Fruit fly (Drosophila melanogaster) whole organism, embryonic: ENCODE measurements around the gene CG11891.

Experiments used
- CG12299 ChIP-seq: fragments of 200-800 bp; sonication (Bioruptor generic); optimal IDR thresholded peaks from 2 replicates; lab custom pipeline; 2018; ENCODE audit warnings: missing biosample characterization, mild to moderate bottlenecking, missing genetic modification characterization
- CG13287 ChIP-seq: fragments of 200-800 bp; sonication (Bioruptor generic); IDR thresholded peaks from 2 replicates; pipeline ENCODE4 v1.3.6; 2022; ENCODE audit warnings: missing biosample characterization, missing genetic modification characterization; ENCODE audit not compliant: partially characterized antibody
- CG14860 ChIP-seq: fragments of 200-800 bp; sonication (Bioruptor generic); IDR thresholded peaks from 3 replicates; pipeline ENCODE4 v1.3.6; 2022; ENCODE audit warnings: missing biosample characterization, missing genetic modification characterization; ENCODE audit not compliant: partially characterized antibody
- CG15269 ChIP-seq: fragments of 200-800 bp; sonication (Bioruptor generic); optimal IDR thresholded peaks from 2 replicates; lab custom pipeline; 2018; ENCODE audit warnings: missing biosample characterization, mild to moderate bottlenecking, missing genetic modification characterization, moderate library complexity
- CG15514 ChIP-seq: fragments of 200-800 bp; sonication (Bioruptor generic); optimal IDR thresholded peaks from 3 replicates; lab custom pipeline; 2017; ENCODE audit warnings: missing biosample characterization, missing genetic modification characterization, mild to moderate bottlenecking, moderate library complexity, missing genetic modification reagents
- CG15601 ChIP-seq: fragments of 200-800 bp; sonication (Bioruptor generic); optimal IDR thresholded peaks from 3 replicates; lab custom pipeline; 2019; ENCODE audit warnings: missing biosample characterization, mild to moderate bottlenecking, missing genetic modification characterization, moderate library complexity
- CG1603 ChIP-seq: fragments of 200-800 bp; sonication (Bioruptor generic); optimal IDR thresholded peaks from 2 replicates; lab custom pipeline; 2019; ENCODE audit warnings: missing biosample characterization, mild to moderate bottlenecking, missing genetic modification characterization, moderate library complexity
- CG16813 ChIP-seq: fragments of 200-800 bp; sonication (Bioruptor generic); IDR thresholded peaks from 3 replicates; pipeline ENCODE4 v1.3.6; 2022; ENCODE audit warnings: missing biosample characterization, missing genetic modification characterization; ENCODE audit not compliant: partially characterized antibody
- CG18599 ChIP-seq: fragments of 200-800 bp; sonication (Bioruptor generic); optimal IDR thresholded peaks from 3 replicates; lab custom pipeline; 2017; ENCODE audit warnings: missing biosample characterization, missing genetic modification characterization, mild to moderate bottlenecking, moderate library complexity, missing genetic modification reagents
- CG2116 ChIP-seq: fragments of 200-800 bp; sonication (Bioruptor generic); optimal IDR thresholded peaks from 3 replicates; lab custom pipeline; 2018; ENCODE audit warnings: missing biosample characterization, mild to moderate bottlenecking, missing genetic modification characterization
- CG32767 ChIP-seq: fragments of 200-800 bp; sonication (Bioruptor generic); IDR thresholded peaks from 2 replicates; pipeline ENCODE4 v1.3.6; 2022; ENCODE audit warnings: missing biosample characterization, missing genetic modification characterization
- CG34376 ChIP-seq: fragments of 200-800 bp; sonication (Bioruptor generic); optimal IDR thresholded peaks from 2 replicates; lab custom pipeline; 2018; ENCODE audit warnings: missing biosample characterization, mild to moderate bottlenecking, missing genetic modification characterization
- CG42726 ChIP-seq: fragments of 200-800 bp; sonication (Bioruptor generic); IDR thresholded peaks from 2 replicates; pipeline ENCODE4 v1.3.6; 2022; ENCODE audit warnings: missing biosample characterization, missing genetic modification characterization; ENCODE audit not compliant: partially characterized antibody
- CG4617 ChIP-seq: fragments of 200-800 bp; sonication (Bioruptor generic); optimal IDR thresholded peaks from 3 replicates; lab custom pipeline; 2016; ENCODE audit warnings: missing biosample characterization, missing genetic modification characterization, borderline replicate concordance
- CG5953 ChIP-seq: fragments of 200-800 bp; sonication (Bioruptor generic); IDR thresholded peaks from 2 replicates; pipeline ENCODE4 v1.3.6; 2022; ENCODE audit warnings: missing biosample characterization, missing genetic modification characterization
- CG9797 ChIP-seq: fragments of 200-800 bp; sonication (Bioruptor generic); optimal IDR thresholded peaks from 3 replicates; lab custom pipeline; 2018; ENCODE audit warnings: missing biosample characterization, mild to moderate bottlenecking, missing genetic modification characterization
- Chrac-16 ChIP-seq: fragments of 200-800 bp; sonication (Bioruptor generic); optimal IDR thresholded peaks from 3 replicates; lab custom pipeline; 2016; ENCODE audit warnings: missing biosample characterization, missing genetic modification characterization
- Doc2 ChIP-seq: fragments of 200-800 bp; sonication (Bioruptor generic); IDR thresholded peaks from 2 replicates; pipeline ENCODE4 v1.3.6; 2022; ENCODE audit warnings: missing biosample characterization, missing genetic modification characterization
- Dp ChIP-seq: fragments of 200-800 bp; sonication (Bioruptor generic); optimal IDR thresholded peaks from 2 replicates; lab custom pipeline; 2018; ENCODE audit warnings: missing biosample characterization, mild to moderate bottlenecking, missing genetic modification characterization, moderate library complexity
- Ets97D ChIP-seq: fragments of 200-800 bp; sonication (Bioruptor generic); optimal IDR thresholded peaks from 3 replicates; lab custom pipeline; 2016; ENCODE audit warnings: missing biosample characterization, missing genetic modification characterization
- Fer2 ChIP-seq: fragments of 200-800 bp; sonication (Bioruptor generic); optimal IDR thresholded peaks from 2 replicates; lab custom pipeline; 2018; ENCODE audit warnings: missing biosample characterization, mild to moderate bottlenecking, missing genetic modification characterization, moderate library complexity
- Hey ChIP-seq: fragments of 200-800 bp; sonication (Bioruptor generic); optimal IDR thresholded peaks from 3 replicates; lab custom pipeline; 2018; ENCODE audit warnings: missing biosample characterization, mild to moderate bottlenecking, missing genetic modification characterization
- HmgD ChIP-seq: fragments of 200-800 bp; sonication (Bioruptor generic); optimal IDR thresholded peaks from 3 replicates; lab custom pipeline; 2016; ENCODE audit warnings: missing biosample characterization, missing genetic modification characterization
- HmgZ ChIP-seq: fragments of 200-800 bp; sonication (Bioruptor generic); optimal IDR thresholded peaks from 2 replicates; lab custom pipeline; 2018; ENCODE audit warnings: missing biosample characterization, mild to moderate bottlenecking, missing genetic modification characterization
- Hr51 ChIP-seq, 2 experiments: fragments of 200-800 bp; sonication (Bioruptor generic); optimal IDR thresholded peaks; 2 replicates in 1 of 2; 3 replicates in 1 of 2; lab custom pipeline; 2016 to 2018; ENCODE audit warnings: missing biosample characterization in 2 of 2, missing genetic modification characterization in 2 of 2, mild to moderate bottlenecking in 1 of 2, moderate library complexity in 1 of 2
- Med ChIP-seq: fragments of 200-800 bp; sonication (Bioruptor generic); peaks from one replicate; lab custom pipeline; 2016; ENCODE audit warnings: missing biosample characterization, missing genetic modification characterization, mild to moderate bottlenecking, inconsistent platforms, moderate library complexity
- Myb ChIP-seq: fragments of 200-800 bp; sonication (Bioruptor generic); optimal IDR thresholded peaks from 2 replicates; lab custom pipeline; 2016; ENCODE audit warnings: missing biosample characterization, missing genetic modification characterization
- NFAT ChIP-seq: fragments of 200-800 bp; sonication (Bioruptor generic); IDR thresholded peaks from 2 replicates; pipeline ENCODE4 v1.3.6; 2022; ENCODE audit warnings: missing biosample characterization, missing genetic modification characterization
- Tbp ChIP-seq: fragments of >200 bp; optimal IDR thresholded peaks from 2 replicates; lab custom pipeline; 2018; ENCODE audit warnings: missing biosample characterization, missing genetic modification characterization
- Xbp1 ChIP-seq: fragments of 200-800 bp; sonication (Bioruptor generic); optimal IDR thresholded peaks from 3 replicates; lab custom pipeline; 2016; ENCODE audit warnings: missing biosample characterization, mild to moderate bottlenecking, missing genetic modification characterization
- amos ChIP-seq: fragments of 200-800 bp; sonication (Bioruptor generic); IDR thresholded peaks from 2 replicates; pipeline ENCODE4 v1.3.6; 2022; ENCODE audit warnings: missing biosample characterization, missing genetic modification characterization; ENCODE audit not compliant: partially characterized antibody
- bab2 ChIP-seq: fragments of 200-800 bp; sonication (Bioruptor generic); optimal IDR thresholded peaks from 2 replicates; lab custom pipeline; 2016; ENCODE audit warnings: missing biosample characterization, missing genetic modification characterization
- chinmo ChIP-seq: fragments of 200-800 bp; sonication (Bioruptor generic); IDR thresholded peaks from 4 replicates; pipeline ENCODE4 v1.3.6; 2022; ENCODE audit warnings: missing biosample characterization, missing genetic modification characterization; ENCODE audit not compliant: partially characterized antibody
- danr ChIP-seq: fragments of 200-800 bp; sonication (Bioruptor generic); IDR thresholded peaks from 2 replicates; pipeline ENCODE4 v1.3.6; 2022; ENCODE audit warnings: missing biosample characterization, missing genetic modification characterization
- ems ChIP-seq: fragments of 200-800 bp; sonication (Bioruptor generic); optimal IDR thresholded peaks from 3 replicates; lab custom pipeline; 2016; ENCODE audit warnings: missing biosample characterization, missing genetic modification characterization
- fru ChIP-seq: fragments of >200 bp; optimal IDR thresholded peaks from 2 replicates; lab custom pipeline; 2017
- hbn ChIP-seq: fragments of 200-800 bp; sonication (Bioruptor generic); IDR thresholded peaks from 2 replicates; pipeline ENCODE4 v1.3.6; 2022; ENCODE audit warnings: missing biosample characterization, missing genetic modification characterization; ENCODE audit not compliant: partially characterized antibody
- her ChIP-seq: fragments of 200-800 bp; sonication (Bioruptor generic); optimal IDR thresholded peaks from 2 replicates; lab custom pipeline; 2016; ENCODE audit warnings: missing biosample characterization, missing genetic modification characterization
- inv ChIP-seq: fragments of 200-800 bp; sonication (Bioruptor generic); IDR thresholded peaks from 2 replicates; pipeline ENCODE4 v1.3.6; 2022; ENCODE audit warnings: missing biosample characterization, missing genetic modification characterization; ENCODE audit not compliant: partially characterized antibody
- jing ChIP-seq: fragments of 200-800 bp; sonication (Bioruptor generic); optimal IDR thresholded peaks from 2 replicates; lab custom pipeline; 2018; ENCODE audit warnings: missing biosample characterization, mild to moderate bottlenecking, missing genetic modification characterization
- ken ChIP-seq: fragments of 200-800 bp; sonication (Bioruptor generic); IDR thresholded peaks from 3 replicates; pipeline ENCODE4 v1.3.6; 2022; ENCODE audit warnings: missing biosample characterization, missing genetic modification characterization
- nerfin-2 ChIP-seq: fragments of 200-800 bp; sonication (Bioruptor generic); IDR thresholded peaks from 2 replicates; pipeline ENCODE4 v1.3.6; 2022; ENCODE audit warnings: missing biosample characterization, missing genetic modification characterization; ENCODE audit not compliant: partially characterized antibody
- nmo ChIP-seq: fragments of 200-800 bp; sonication (Bioruptor generic); optimal IDR thresholded peaks from 2 replicates; lab custom pipeline; 2018; ENCODE audit warnings: missing biosample characterization, mild to moderate bottlenecking, missing genetic modification characterization, moderate library complexity
- peb ChIP-seq: fragments of 200-800 bp; sonication (Bioruptor generic); IDR thresholded peaks from 2 replicates; pipeline ENCODE4 v1.3.6; 2022; ENCODE audit warnings: missing biosample characterization, missing genetic modification characterization
- sens ChIP-seq: fragments of 200-800 bp; sonication (Bioruptor generic); peaks from one replicate; lab custom pipeline; 2016; ENCODE audit warnings: missing biosample characterization, missing genetic modification characterization
- tgo ChIP-seq: fragments of 200-800 bp; sonication (Bioruptor generic); IDR thresholded peaks from 3 replicates; pipeline ENCODE4 v1.3.6; 2022; ENCODE audit warnings: missing biosample characterization, missing genetic modification characterization
- toy ChIP-seq: fragments of 200-800 bp; sonication (Bioruptor generic); IDR thresholded peaks from 2 replicates; pipeline ENCODE4 v1.3.6; 2022; ENCODE audit warnings: missing biosample characterization, missing genetic modification characterization
- unc-4 ChIP-seq: fragments of 200-800 bp; sonication (Bioruptor generic); IDR thresholded peaks from 2 replicates; pipeline ENCODE4 v1.3.6; 2022; ENCODE audit warnings: missing biosample characterization, missing genetic modification characterization; ENCODE audit not compliant: partially characterized antibody
- wek ChIP-seq: fragments of 200-800 bp; sonication (Bioruptor generic); optimal IDR thresholded peaks from 3 replicates; lab custom pipeline; 2018; ENCODE audit warnings: missing biosample characterization, mild to moderate bottlenecking, missing genetic modification characterization, moderate library complexity

The CG11891 gene

dm6 chr3R:25221203-25221807, 48.7 kb upstream of the CG11891 start, which contains the start of gene Alg9 (continued):
- TF ChIP-seq unc-4 = peak; percentile 89
- no peak for TF ChIP-seq CG15269 (tag; lab: Kevin White, UChicago)
- peak; percentile 88 for TF ChIP-seq Med (GFP tag; lab: Kevin White, UChicago)
- no peak for TF ChIP-seq jing (GFP tag; lab: Kevin White, UChicago)
- no peak for TF ChIP-seq CG18599
- TF ChIP-seq her (GFP tag; lab: Kevin White, UChicago) = no peak
- TF ChIP-seq Tbp (GFP tag; lab: Kevin White, UChicago) = no peak
- no peak for TF ChIP-seq Chrac-16 (GFP tag; lab: Kevin White, UChicago)
- TF ChIP-seq CG9797 (GFP tag; lab: Kevin White, UChicago) = peak; percentile 21
- peak; percentile 41 for TF ChIP-seq CG4617 (GFP tag; lab: Kevin White, UChicago)
- peak; percentile 46 for TF ChIP-seq HmgD (GFP tag; lab: Kevin White, UChicago)
- TF ChIP-seq ems (GFP tag; lab: Kevin White, UChicago) = peak; percentile 16
- TF ChIP-seq inv (GFP tag; lab: Robert Waterston, UW) = peak; percentile 83
- TF ChIP-seq bab2 = no peak
- TF ChIP-seq CG32767 (GFP tag; lab: Robert Waterston, UW) = no peak
- peak; percentile 99 for TF ChIP-seq wek (GFP tag; lab: Kevin White, UChicago)
- peak; percentile 74 for TF ChIP-seq Ets97D (GFP tag; lab: Kevin White, UChicago)
- no peak for TF ChIP-seq toy (GFP tag; lab: Robert Waterston, UW)
- peak; percentile 72 for TF ChIP-seq sens (GFP tag; lab: Kevin White, UChicago)
- peak; percentile 44 for TF ChIP-seq HmgZ (tag; lab: Kevin White, UChicago)
- TF ChIP-seq Hr51 (GFP tag; optimal IDR thresholded peaks at IDR 0.05; lab: Kevin White, UChicago) = no peak
- TF ChIP-seq CG42726 = peak; percentile 77
- peak; percentile 62 for TF ChIP-seq Dp (GFP tag; lab: Kevin White, UChicago)
- no peak for TF ChIP-seq CG15601
- no peak for TF ChIP-seq fru
- TF ChIP-seq CG5953 = no peak
- no peak for TF ChIP-seq CG34376 (GFP tag; lab: Kevin White, UChicago)
- TF ChIP-seq CG15514 = peak; percentile 94
- peak; percentile 8 for TF ChIP-seq Xbp1 (GFP tag; lab: Kevin White, UChicago)
- peak; percentile 84 for TF ChIP-seq CG2116 (GFP tag; lab: Kevin White, UChicago)
- TF ChIP-seq CG12299 (tag; lab: Kevin White, UChicago) = no peak
- TF ChIP-seq Doc2 = no peak
- TF ChIP-seq CG16813 (GFP tag; lab: Robert Waterston, UW) = peak; percentile 89
- TF ChIP-seq chinmo (GFP tag; lab: Robert Waterston, UW) = peak; percentile 96
- TF ChIP-seq Myb = peak; percentile 98
- TF ChIP-seq Fer2 (tag; lab: Kevin White, UChicago) = no peak
- TF ChIP-seq danr (GFP tag; lab: Robert Waterston, UW) = no peak
- TF ChIP-seq nerfin-2 (GFP tag; lab: Robert Waterston, UW) = peak; percentile 93
- TF ChIP-seq amos = peak; percentile 89
- peak; percentile 86 for TF ChIP-seq hbn (GFP tag; lab: Robert Waterston, UW)
- TF ChIP-seq CG1603 (tag; lab: Kevin White, UChicago) = peak; percentile 81
- no peak for TF ChIP-seq Hey
- TF ChIP-seq CG13287 = peak; percentile 94
- TF ChIP-seq NFAT (GFP tag; lab: Robert Waterston, UW) = no peak
- no peak for TF ChIP-seq peb
- TF ChIP-seq ken (GFP tag; lab: Robert Waterston, UW) = 0 out of 3 replicates have a peak, but pooled peaks have one; percentile 24
- peak; percentile 23 for TF ChIP-seq nmo
- peak; percentile 84 for TF ChIP-seq CG14860 (GFP tag; lab: Robert Waterston, UW)
- no peak for TF ChIP-seq tgo
